Worm (Caenorhabditis elegans) whole organism, L1 larva: ENCODE measurements around the gene gop-2.

Source experiments
- C34B4.2 ChIP-seq: sonication (generic microtip); optimal IDR thresholded peaks from 2 replicates; lab custom pipeline; 2017; ENCODE audit warnings: mild to moderate bottlenecking, missing genetic modification characterization, missing compliant biosample characterization
- Y116A8C.19 ChIP-seq: sonication (generic microtip); optimal IDR thresholded peaks from 2 replicates; lab custom pipeline; 2016; ENCODE audit warnings: missing compliant biosample characterization, missing genetic modification characterization, borderline replicate concordance
- aha-1 ChIP-seq: fragments of 150-350 bp; optimal IDR thresholded peaks from 2 replicates; lab custom pipeline; 2014; ENCODE audit warnings: missing biosample characterization, missing genetic modification characterization
- alr-1 ChIP-seq: fragments of 200-800 bp; sonication (Bioruptor generic); optimal IDR thresholded peaks from 2 replicates; lab custom pipeline; 2018; ENCODE audit warnings: borderline replicate concordance, mild to moderate bottlenecking, missing genetic modification characterization, missing compliant biosample characterization
- aly-2 ChIP-seq: fragments of 150-350 bp; optimal IDR thresholded peaks from 2 replicates; lab custom pipeline; 2014; ENCODE audit warnings: missing biosample characterization, missing genetic modification characterization
- blmp-1 ChIP-seq: fragments of 150-350 bp; optimal IDR thresholded peaks from 2 replicates; lab custom pipeline; 2014; ENCODE audit warnings: missing biosample characterization, missing genetic modification characterization
- ces-1 ChIP-seq: fragments of 150-350 bp; optimal IDR thresholded peaks from 2 replicates; lab custom pipeline; 2014; ENCODE audit warnings: missing biosample characterization, missing genetic modification reagents, missing genetic modification characterization
- dpl-1 ChIP-seq, 3 experiments: fragments of 150-350 bp in 2 of 3; sonication (generic microtip) in 1 of 3; optimal IDR thresholded peaks; 2 replicates each; lab custom pipeline; 2014 to 2017; ENCODE audit warnings: missing biosample characterization in 3 of 3, missing genetic modification characterization in 3 of 3, missing genetic modification reagents in 3 of 3
- dsc-1 ChIP-seq: sonication (generic microtip); optimal IDR thresholded peaks from 2 replicates; lab custom pipeline; 2016; ENCODE audit warnings: mild to moderate bottlenecking, missing genetic modification characterization, missing compliant biosample characterization
- egl-13 ChIP-seq: sonication (generic microtip); optimal IDR thresholded peaks from 2 replicates; lab custom pipeline; 2016; ENCODE audit warnings: missing genotype, missing genetic modification reagents, missing genetic modification characterization, missing compliant biosample characterization
- elt-2 ChIP-seq: sonication (generic microtip); optimal IDR thresholded peaks from 2 replicates; lab custom pipeline; 2016; ENCODE audit warnings: missing genetic modification characterization, mild to moderate bottlenecking, inconsistent platforms, missing compliant biosample characterization, missing genetic modification reagents
- elt-3 ChIP-seq, 6 experiments: fragments of 150-350 bp in 1 of 6; sonication (generic microtip); optimal IDR thresholded peaks; 2 replicates each; lab custom pipeline; 2017 to 2018; ENCODE audit warnings: missing biosample characterization in 6 of 6, missing genetic modification characterization in 6 of 6, inconsistent platforms in 1 of 6
- ets-5 ChIP-seq: fragments of 200-800 bp; sonication (Bioruptor generic); IDR thresholded peaks from 2 replicates; pipeline ENCODE4 v1.3.6; 2022; ENCODE audit warnings: missing genetic modification characterization, missing compliant biosample characterization
- grh-1 ChIP-seq: fragments of 200-800 bp; sonication (Bioruptor generic); IDR thresholded peaks from 2 replicates; pipeline ENCODE4 v1.3.6; 2022; ENCODE audit warnings: missing genetic modification reagents, missing genetic modification characterization, missing compliant biosample characterization
- hlh-17 ChIP-seq: fragments of 200-800 bp; sonication (Bioruptor generic); optimal IDR thresholded peaks from 2 replicates; lab custom pipeline; 2018; ENCODE audit warnings: missing genetic modification characterization, mild to moderate bottlenecking, missing compliant biosample characterization, moderate library complexity, borderline replicate concordance
- hlh-4 ChIP-seq: sonication (generic microtip); optimal IDR thresholded peaks from 2 replicates; lab custom pipeline; 2016; ENCODE audit warnings: mild to moderate bottlenecking, missing genetic modification characterization, missing compliant biosample characterization
- irx-1 ChIP-seq: sonication (generic microtip); optimal IDR thresholded peaks from 2 replicates; lab custom pipeline; 2016; ENCODE audit warnings: missing genetic modification characterization, missing compliant biosample characterization
- isw-1 ChIP-seq: fragments of 200-800 bp; sonication (Bioruptor generic); IDR thresholded peaks from 2 replicates; pipeline ENCODE4 v1.3.6; 2022; ENCODE audit warnings: missing genetic modification characterization, missing compliant biosample characterization
- jun-1 ChIP-seq: fragments of 150-350 bp; optimal IDR thresholded peaks from 2 replicates; lab custom pipeline; 2014; ENCODE audit warnings: missing biosample characterization, missing genetic modification reagents, missing genetic modification characterization
- lin-14 ChIP-seq: fragments of 200-800 bp; sonication (Bioruptor generic); optimal IDR thresholded peaks from 2 replicates; lab custom pipeline; 2018; ENCODE audit warnings: mild to moderate bottlenecking, missing genetic modification characterization, moderate library complexity, missing compliant biosample characterization
- lin-15B ChIP-seq: fragments of 150-350 bp; sonication (generic microtip); optimal IDR thresholded peaks from 3 replicates; lab custom pipeline; 2014; ENCODE audit warnings: missing biosample characterization, missing genetic modification characterization
- lin-35 ChIP-seq, 2 experiments: fragments of 150-350 bp; optimal IDR thresholded peaks; 2 replicates each; lab custom pipeline; 2014; ENCODE audit warnings: missing biosample characterization in 2 of 2, missing genetic modification characterization in 2 of 2, missing genetic modification reagents in 2 of 2
- lin-39 ChIP-seq: fragments of 150-350 bp; optimal IDR thresholded peaks from 2 replicates; lab custom pipeline; 2014; ENCODE audit warnings: missing biosample characterization, missing genetic modification reagents, missing genetic modification characterization
- lir-3 ChIP-seq: sonication (generic microtip); optimal IDR thresholded peaks from 2 replicates; lab custom pipeline; 2016; ENCODE audit warnings: mild to moderate bottlenecking, missing genetic modification characterization, moderate library complexity, missing compliant biosample characterization; ENCODE audit not compliant: poor library complexity
- lsy-2 ChIP-seq, 2 experiments: fragments of 150-350 bp; optimal IDR thresholded peaks; 2 replicates each; lab custom pipeline; 2014; ENCODE audit warnings: missing biosample characterization in 2 of 2, missing genetic modification characterization in 2 of 2
- mab-9 ChIP-seq: fragments of 200-800 bp; sonication (Bioruptor generic); IDR thresholded peaks from 2 replicates; pipeline ENCODE4 v1.3.6; 2022; ENCODE audit warnings: missing genetic modification reagents, missing genetic modification characterization, missing compliant biosample characterization
- mdl-1 ChIP-seq, 2 experiments: fragments of 150-350 bp; optimal IDR thresholded peaks; 2 replicates each; lab custom pipeline; 2014 to 2017; ENCODE audit warnings: missing biosample characterization in 2 of 2, missing genetic modification characterization in 2 of 2, inconsistent platforms in 1 of 2
- mep-1 ChIP-seq: fragments of 150-350 bp; optimal IDR thresholded peaks from 2 replicates; lab custom pipeline; 2014; ENCODE audit warnings: missing biosample characterization, missing genetic modification characterization
- nhr-11 ChIP-seq: fragments of 150-350 bp; optimal IDR thresholded peaks from 2 replicates; lab custom pipeline; 2014; ENCODE audit warnings: missing biosample characterization, missing genetic modification characterization
- nhr-12 ChIP-seq: sonication (generic microtip); optimal IDR thresholded peaks from 2 replicates; lab custom pipeline; 2017; ENCODE audit warnings: missing biosample characterization, missing genetic modification characterization
- nhr-19 ChIP-seq: fragments of 200-800 bp; sonication (Bioruptor generic); conservative IDR thresholded peaks from 2 replicates; pipeline ENCODE4 v1.3.6; 2022; ENCODE audit warnings: missing genetic modification characterization, missing compliant biosample characterization
- nhr-28 ChIP-seq: fragments of 150-350 bp; optimal IDR thresholded peaks from 2 replicates; lab custom pipeline; 2014; ENCODE audit warnings: missing biosample characterization, missing genetic modification characterization
- nhr-47 ChIP-seq: sonication (generic microtip); optimal IDR thresholded peaks from 2 replicates; lab custom pipeline; 2016; ENCODE audit warnings: mild to moderate bottlenecking, missing genetic modification characterization, moderate library complexity, missing compliant biosample characterization
- nhr-71 ChIP-seq: sonication (generic microtip); optimal IDR thresholded peaks from 2 replicates; lab custom pipeline; 2016; ENCODE audit warnings: mild to moderate bottlenecking, missing genetic modification characterization, moderate library complexity, missing compliant biosample characterization
- nhr-77 ChIP-seq: fragments of 150-350 bp; optimal IDR thresholded peaks from 2 replicates; lab custom pipeline; 2014; ENCODE audit warnings: missing biosample characterization, missing genetic modification characterization
- nhr-84 ChIP-seq: sonication (generic microtip); optimal IDR thresholded peaks from 2 replicates; lab custom pipeline; 2017; ENCODE audit warnings: missing biosample characterization, missing genetic modification characterization
- nhr-90 ChIP-seq: sonication (generic microtip); optimal IDR thresholded peaks from 2 replicates; lab custom pipeline; 2016; ENCODE audit warnings: mild to moderate bottlenecking, missing genetic modification characterization, missing compliant biosample characterization; ENCODE audit not compliant: poor library complexity
- pag-3 ChIP-seq: sonication (generic microtip); optimal IDR thresholded peaks from 2 replicates; lab custom pipeline; 2017; ENCODE audit warnings: missing genetic modification characterization, mild to moderate bottlenecking, missing compliant biosample characterization, antibody characterized with exemption, borderline replicate concordance; ENCODE audit not compliant: insufficient read depth
- pqm-1 ChIP-seq: sonication (generic microtip); optimal IDR thresholded peaks from 3 replicates; lab custom pipeline; 2017; ENCODE audit warnings: missing biosample characterization, missing genetic modification characterization
- rnt-1 ChIP-seq: sonication (generic microtip); optimal IDR thresholded peaks from 2 replicates; lab custom pipeline; 2016; ENCODE audit warnings: mild to moderate bottlenecking, missing genetic modification characterization, moderate library complexity, missing compliant biosample characterization
- skn-1 ChIP-seq: fragments of 150-350 bp; optimal IDR thresholded peaks from 2 replicates; lab custom pipeline; 2014; ENCODE audit warnings: missing biosample characterization, missing genetic modification characterization
- sox-4 ChIP-seq: sonication (generic microtip); optimal IDR thresholded peaks from 2 replicates; lab custom pipeline; 2016; ENCODE audit warnings: missing genetic modification characterization, missing compliant biosample characterization
- sptf-1 ChIP-seq: fragments of 150-350 bp; optimal IDR thresholded peaks from 2 replicates; lab custom pipeline; 2014; ENCODE audit warnings: missing biosample characterization, missing genetic modification characterization
- tlp-1 ChIP-seq: fragments of 150-350 bp; optimal IDR thresholded peaks from 2 replicates; lab custom pipeline; 2014; ENCODE audit warnings: missing biosample characterization, missing genetic modification characterization
- unc-130 ChIP-seq: fragments of 150-350 bp; optimal IDR thresholded peaks from 2 replicates; lab custom pipeline; 2017; ENCODE audit warnings: missing biosample characterization, missing genetic modification characterization, inconsistent platforms
- unc-62 ChIP-seq: fragments of 150-350 bp; optimal IDR thresholded peaks from 2 replicates; lab custom pipeline; 2014; ENCODE audit warnings: missing biosample characterization, missing genetic modification reagents, missing genetic modification characterization
- unc-86 ChIP-seq: sonication (generic microtip); optimal IDR thresholded peaks from 2 replicates; lab custom pipeline; 2016; ENCODE audit warnings: missing genetic modification characterization, missing compliant biosample characterization
- xbp-1 ChIP-seq: sonication (generic microtip); optimal IDR thresholded peaks from 2 replicates; lab custom pipeline; 2016; ENCODE audit warnings: missing genetic modification characterization, missing compliant biosample characterization
- zag-1 ChIP-seq: fragments of 150-350 bp; optimal IDR thresholded peaks from 2 replicates; lab custom pipeline; 2014; ENCODE audit warnings: missing biosample characterization, missing genetic modification characterization
- zip-4 ChIP-seq: fragments of 200-800 bp; sonication (Bioruptor generic); optimal IDR thresholded peaks from 2 replicates; lab custom pipeline; 2018; ENCODE audit warnings: mild to moderate bottlenecking, missing genetic modification characterization, moderate library complexity, missing compliant biosample characterization
- ztf-11 ChIP-seq, 2 experiments: sonication (generic microtip); optimal IDR thresholded peaks; 2 replicates each; lab custom pipeline; 2016 to 2017; ENCODE audit warnings: missing genetic modification characterization in 2 of 2, missing biosample characterization in 1 of 2, missing compliant biosample characterization in 1 of 2

Gene gop-2

DNA sequence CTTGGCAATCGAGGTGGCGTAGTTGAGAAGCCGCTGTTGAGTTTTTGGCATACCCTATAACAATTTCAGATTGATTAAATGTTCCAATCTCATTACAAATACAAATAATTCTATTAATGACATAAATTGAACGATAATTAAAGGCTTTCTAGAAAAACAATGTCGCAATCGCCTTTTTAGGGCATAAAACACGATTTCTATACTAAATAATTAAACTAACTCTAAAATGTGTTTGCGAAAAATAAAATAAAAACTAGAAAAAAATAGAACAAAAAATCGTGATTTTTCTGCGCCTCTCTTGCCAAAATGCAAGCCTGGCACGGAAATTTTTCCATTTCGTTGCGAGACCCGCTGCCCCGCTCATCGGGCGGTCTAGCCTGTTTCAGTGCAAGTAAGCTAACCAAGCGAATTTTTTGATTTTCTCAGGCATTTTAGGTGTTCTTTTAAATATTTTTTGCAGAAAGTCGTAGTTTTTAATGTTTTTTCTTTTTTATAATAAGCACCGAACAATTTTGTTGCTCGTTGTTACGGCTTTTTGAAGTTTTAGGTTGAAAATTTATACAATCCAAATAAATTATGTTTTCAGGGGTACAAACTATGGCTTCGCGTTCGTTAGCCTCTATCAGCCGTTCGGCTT is 30.9 kb upstream of the gop-2 start, which contains the start of the genes C34E10.12, C34E10.10 and atp-2:
TSS of gene C34E10.12 (minus strand) at position 51 of the 637 bp plus-strand sequence.
TSS of gene C34E10.10 (minus strand) at position 54 of the 637 bp plus-strand sequence.
TSS of gene atp-2 (plus strand) at position 587 of the 637 bp plus-strand sequence.
- TF ChIP-seq jun-1 (tag; lab: Kevin White, UChicago), result peak; percentile 73
- TF ChIP-seq grh-1 (GFP tag; lab: Robert Waterston, UW), result peak; percentile 52; the same call in 1 of the 2 replicates
- peak; percentile 72 for TF ChIP-seq dsc-1 (tag; lab: Kevin White, UChicago)
- TF ChIP-seq lin-35 (GFP tag; optimal IDR thresholded peaks at IDR 0.05; lab: Kevin White, UChicago), result peak; percentile 86 to 90
- no peak for TF ChIP-seq elt-2
- peak in 1 of 2 experiments; percentile 52 for TF ChIP-seq ztf-11 (tag; optimal IDR thresholded peaks at IDR 0.05; lab: Kevin White, UChicago)
- TF ChIP-seq isw-1, result peak; percentile 90
- peak; percentile 38; the same call in 1 of the 2 replicates for TF ChIP-seq mab-9 (GFP tag; lab: Robert Waterston, UW)
- no peak for TF ChIP-seq unc-62 (GFP tag; lab: Kevin White, UChicago)
- TF ChIP-seq Y116A8C.19 (tag; lab: Kevin White, UChicago), result no peak
- no peak for TF ChIP-seq sptf-1 (tag; lab: Kevin White, UChicago)
- peak; percentile 59 for TF ChIP-seq aha-1 (tag; lab: Kevin White, UChicago)
- TF ChIP-seq lin-14 (GFP tag; lab: Kevin White, UChicago), result peak; percentile 90
- no peak for TF ChIP-seq nhr-84 (tag; lab: Kevin White, UChicago)
- TF ChIP-seq lin-15B, result peak; percentile 88
- TF ChIP-seq pqm-1 (tag; lab: Kevin White, UChicago), result no peak
- peak; percentile 85 for TF ChIP-seq nhr-90
- TF ChIP-seq nhr-28 (tag; lab: Kevin White, UChicago), result no peak
- peak; percentile 68 for TF ChIP-seq egl-13 (tag; lab: Kevin White, UChicago)
- TF ChIP-seq C34B4.2 (tag; lab: Kevin White, UChicago), result peak; percentile 99
- TF ChIP-seq hlh-4 (tag; lab: Kevin White, UChicago), result no peak
- no peak for TF ChIP-seq ets-5
- peak; percentile 2 for TF ChIP-seq lin-39 (tag; lab: Kevin White, UChicago)
- peak; percentile 96 for TF ChIP-seq skn-1 (tag; lab: Kevin White, UChicago)
- peak; percentile 80 for TF ChIP-seq lir-3 (tag; lab: Kevin White, UChicago)
- no peak for TF ChIP-seq ces-1 (GFP tag; lab: Kevin White, UChicago)
- TF ChIP-seq nhr-47, result peak; percentile 89
- TF ChIP-seq lsy-2 (tag; optimal IDR thresholded peaks at IDR 0.05; lab: Kevin White, UChicago), result peak; percentile 90 to 94
- peak; percentile 93 for TF ChIP-seq nhr-71 (tag; lab: Kevin White, UChicago)
- TF ChIP-seq mdl-1 (tag; optimal IDR thresholded peaks at IDR 0.05; lab: Kevin White, UChicago), result peak in 1 of 2 experiments; percentile 66
- peak; percentile 88 for TF ChIP-seq xbp-1
- TF ChIP-seq nhr-11 (tag; lab: Kevin White, UChicago), result peak; percentile 27
- TF ChIP-seq zag-1 (tag; lab: Kevin White, UChicago), result no peak
- peak; percentile 64 for TF ChIP-seq irx-1 (tag; lab: Kevin White, UChicago)
- TF ChIP-seq rnt-1 (tag; lab: Kevin White, UChicago), result peak; percentile 90
- TF ChIP-seq nhr-77 (tag; lab: Kevin White, UChicago), result peak; percentile 82
- TF ChIP-seq alr-1, result no peak
- TF ChIP-seq elt-3 (tag; optimal IDR thresholded peaks at IDR 0.05; lab: Kevin White, UChicago), result peak in 3 of 6 experiments; percentile 44 to 89 (median 77)
- TF ChIP-seq aly-2, result peak; percentile 70
- TF ChIP-seq nhr-12, result no peak
- TF ChIP-seq dpl-1 (GFP tag; optimal IDR thresholded peaks at IDR 0.05; lab: Kevin White, UChicago), result peak; percentile 79 to 85 (median 82)
- TF ChIP-seq zip-4, result peak; percentile 40
- peak; percentile 87 for TF ChIP-seq unc-130 (tag; lab: Kevin White, UChicago)
- no peak for TF ChIP-seq hlh-17 (GFP tag; lab: Kevin White, UChicago)
- TF ChIP-seq blmp-1 (tag; lab: Kevin White, UChicago), result peak; percentile 59
- TF ChIP-seq mep-1 (tag; lab: Kevin White, UChicago), result peak; percentile 83
- TF ChIP-seq nhr-19 (GFP tag; lab: Robert Waterston, UW), result peak; percentile 87
- TF ChIP-seq unc-86 (tag; lab: Kevin White, UChicago), result peak; percentile 84
- TF ChIP-seq pag-3 (tag; lab: Kevin White, UChicago), result no peak
- TF ChIP-seq sox-4 (tag; lab: Kevin White, UChicago), result peak; percentile 48
- no peak for TF ChIP-seq tlp-1
